Worm (Caenorhabditis elegans) whole organism, L3 larva: Measurements from ENCODE around the gene cpi-1.

Source experiments
- R02D3.7 ChIP-seq: fragments of 150-350 bp; optimal IDR thresholded peaks from 2 replicates; lab custom pipeline; 2014; ENCODE audit warnings: missing biosample characterization, missing genetic modification characterization
- ZK546.5 ChIP-seq: sonication (generic microtip); optimal IDR thresholded peaks from 2 replicates; lab custom pipeline; 2017; ENCODE audit warnings: missing biosample characterization, missing genetic modification characterization
- aly-2 ChIP-seq: fragments of 150-350 bp; optimal IDR thresholded peaks from 2 replicates; lab custom pipeline; 2014; ENCODE audit warnings: missing biosample characterization, missing genetic modification characterization
- ama-1 ChIP-seq: fragments of 150-350 bp; optimal IDR thresholded peaks from 2 replicates; lab custom pipeline; 2018
- ceh-16 ChIP-seq: sonication (generic microtip); optimal IDR thresholded peaks from 2 replicates; lab custom pipeline; 2017; ENCODE audit warnings: missing biosample characterization, missing genetic modification characterization
- ceh-28 ChIP-seq: fragments of 150-350 bp; optimal IDR thresholded peaks from 2 replicates; lab custom pipeline; 2014; ENCODE audit warnings: missing biosample characterization, missing genetic modification reagents, missing genetic modification characterization
- ceh-82 ChIP-seq: fragments of 150-350 bp; optimal IDR thresholded peaks from 2 replicates; lab custom pipeline; 2014; ENCODE audit warnings: missing biosample characterization, missing genetic modification characterization
- ceh-9 ChIP-seq: sonication (generic microtip); optimal IDR thresholded peaks from 2 replicates; lab custom pipeline; 2018; ENCODE audit warnings: missing biosample characterization, missing genetic modification characterization
- daf-12 ChIP-seq: fragments of 150-350 bp; optimal IDR thresholded peaks from 2 replicates; lab custom pipeline; 2014; ENCODE audit warnings: missing biosample characterization, missing genetic modification reagents, missing genetic modification characterization
- egl-27 ChIP-seq: sonication (generic microtip); optimal IDR thresholded peaks from 4 replicates; lab custom pipeline; 2017; ENCODE audit warnings: missing biosample characterization, missing genetic modification reagents, missing genetic modification characterization
- egl-5 ChIP-seq: fragments of 150-350 bp; optimal IDR thresholded peaks from 2 replicates; lab custom pipeline; 2017; ENCODE audit warnings: missing biosample characterization, missing genetic modification reagents, missing genetic modification characterization, inconsistent platforms
- elt-1 ChIP-seq: fragments of 150-350 bp; optimal IDR thresholded peaks from 2 replicates; lab custom pipeline; 2014; ENCODE audit warnings: missing biosample characterization, missing genetic modification characterization
- elt-2 ChIP-seq: sonication (generic microtip); optimal IDR thresholded peaks from 2 replicates; lab custom pipeline; 2016; ENCODE audit warnings: missing genetic modification reagents, mild to moderate bottlenecking, missing genetic modification characterization, missing compliant biosample characterization
- elt-3 ChIP-seq, 3 experiments: fragments of 150-350 bp in 1 of 3; sonication (generic microtip) in 2 of 3; optimal IDR thresholded peaks; 2 replicates in 2 of 3; 4 replicates in 1 of 3; lab custom pipeline; 2014 to 2017; ENCODE audit warnings: missing biosample characterization in 3 of 3, missing genetic modification characterization in 3 of 3
- eor-1 ChIP-seq, 2 experiments: fragments of 150-350 bp; optimal IDR thresholded peaks; 2 replicates each; lab custom pipeline; 2014 to 2018; ENCODE audit warnings: missing biosample characterization in 2 of 2, missing genetic modification characterization in 2 of 2
- fkh-10 ChIP-seq: sonication (generic microtip); optimal IDR thresholded peaks from 2 replicates; lab custom pipeline; 2017; ENCODE audit warnings: missing biosample characterization, missing genetic modification reagents, missing genetic modification characterization
- fkh-2 ChIP-seq: fragments of 150-350 bp; optimal IDR thresholded peaks from 2 replicates; lab custom pipeline; 2014; ENCODE audit warnings: missing biosample characterization, missing genetic modification reagents, missing genetic modification characterization
- fos-1 ChIP-seq: fragments of 150-350 bp; optimal IDR thresholded peaks from 2 replicates; lab custom pipeline; 2014; ENCODE audit warnings: missing biosample characterization, missing genetic modification characterization
- hmg-11 ChIP-seq: sonication (generic microtip); optimal IDR thresholded peaks from 2 replicates; lab custom pipeline; 2016; ENCODE audit warnings: missing genetic modification characterization, missing compliant biosample characterization
- jun-1 ChIP-seq: fragments of 150-350 bp; optimal IDR thresholded peaks from 2 replicates; lab custom pipeline; 2014; ENCODE audit warnings: missing biosample characterization, missing genetic modification reagents, missing genetic modification characterization
- lin-15B ChIP-seq: fragments of 150-350 bp; optimal IDR thresholded peaks from 2 replicates; lab custom pipeline; 2014; ENCODE audit warnings: missing biosample characterization, missing genetic modification characterization
- lin-39 ChIP-seq: fragments of 150-350 bp; optimal IDR thresholded peaks from 2 replicates; lab custom pipeline; 2018; ENCODE audit warnings: missing biosample characterization, missing genetic modification reagents, missing genetic modification characterization
- lsy-12 ChIP-seq: sonication (generic microtip); optimal IDR thresholded peaks from 2 replicates; lab custom pipeline; 2016; ENCODE audit warnings: mild to moderate bottlenecking, missing genetic modification characterization, missing compliant biosample characterization
- mdl-1 ChIP-seq: fragments of 150-350 bp; optimal IDR thresholded peaks from 2 replicates; lab custom pipeline; 2014; ENCODE audit warnings: missing biosample characterization, missing genetic modification characterization
- mml-1 ChIP-seq: fragments of 150-350 bp; sonication (generic microtip); optimal IDR thresholded peaks from 3 replicates; lab custom pipeline; 2014; ENCODE audit warnings: missing biosample characterization, missing genetic modification characterization
- nfya-1 ChIP-seq: sonication (generic microtip); optimal IDR thresholded peaks from 2 replicates; lab custom pipeline; 2017; ENCODE audit warnings: missing genetic modification characterization, mild to moderate bottlenecking, missing compliant biosample characterization, antibody characterized with exemption, moderate library complexity; ENCODE audit not compliant: insufficient read depth
- nhr-11 ChIP-seq: fragments of 150-350 bp; optimal IDR thresholded peaks from 2 replicates; lab custom pipeline; 2014; ENCODE audit warnings: missing biosample characterization, missing genetic modification characterization
- nhr-12 ChIP-seq: fragments of 150-350 bp; optimal IDR thresholded peaks from 2 replicates; lab custom pipeline; 2014; ENCODE audit warnings: missing biosample characterization, missing genetic modification characterization
- nhr-23 ChIP-seq: fragments of 150-350 bp; optimal IDR thresholded peaks from 2 replicates; lab custom pipeline; 2014; ENCODE audit warnings: missing biosample characterization, missing genetic modification reagents, missing genetic modification characterization
- nhr-237 ChIP-seq: fragments of 150-350 bp; optimal IDR thresholded peaks from 2 replicates; lab custom pipeline; 2014; ENCODE audit warnings: missing biosample characterization, missing genetic modification characterization
- nhr-25 ChIP-seq: sonication (generic microtip); optimal IDR thresholded peaks from 2 replicates; lab custom pipeline; 2017; ENCODE audit warnings: missing biosample characterization, missing genetic modification characterization
- nhr-28 ChIP-seq: fragments of 150-350 bp; optimal IDR thresholded peaks from 2 replicates; lab custom pipeline; 2014; ENCODE audit warnings: missing biosample characterization, missing genetic modification characterization
- nhr-43 ChIP-seq: sonication (generic microtip); optimal IDR thresholded peaks from 2 replicates; lab custom pipeline; 2016; ENCODE audit warnings: mild to moderate bottlenecking, missing genetic modification characterization, missing compliant biosample characterization; ENCODE audit not compliant: poor library complexity, severe bottlenecking
- nhr-67 ChIP-seq: fragments of 150-350 bp; optimal IDR thresholded peaks from 2 replicates; lab custom pipeline; 2014; ENCODE audit warnings: missing biosample characterization, missing genetic modification characterization
- nhr-76 ChIP-seq: fragments of 150-350 bp; sonication (generic microtip); optimal IDR thresholded peaks from 5 replicates; lab custom pipeline; 2014; ENCODE audit warnings: missing biosample characterization, missing genetic modification characterization
- nhr-77 ChIP-seq: fragments of 150-350 bp; optimal IDR thresholded peaks from 2 replicates; lab custom pipeline; 2014; ENCODE audit warnings: missing biosample characterization, missing genetic modification characterization
- pha-4 ChIP-seq: fragments of 150-350 bp; optimal IDR thresholded peaks from 2 replicates; lab custom pipeline; 2014; ENCODE audit warnings: missing biosample characterization, missing genetic modification reagents, missing genetic modification characterization
- pqm-1 ChIP-seq: fragments of 150-350 bp; optimal IDR thresholded peaks from 2 replicates; lab custom pipeline; 2017; ENCODE audit warnings: missing biosample characterization, missing genetic modification characterization, inconsistent platforms
- sea-2 ChIP-seq: fragments of 150-350 bp; sonication (generic microtip); optimal IDR thresholded peaks from 4 replicates; lab custom pipeline; 2014; ENCODE audit warnings: missing biosample characterization, missing genetic modification reagents, missing genetic modification characterization
- skn-1 ChIP-seq: fragments of 150-350 bp; optimal IDR thresholded peaks from 2 replicates; lab custom pipeline; 2014; ENCODE audit warnings: missing biosample characterization, missing genetic modification characterization
- snpc-4 ChIP-seq: fragments of 150-350 bp; optimal IDR thresholded peaks from 2 replicates; lab custom pipeline; 2014; ENCODE audit warnings: missing biosample characterization, missing genetic modification characterization
- tbx-2 ChIP-seq: sonication (generic microtip); optimal IDR thresholded peaks from 2 replicates; lab custom pipeline; 2016; ENCODE audit warnings: mild to moderate bottlenecking, missing genetic modification characterization, missing compliant biosample characterization
- unc-39 ChIP-seq: sonication (generic microtip); optimal IDR thresholded peaks from 4 replicates; lab custom pipeline; 2017; ENCODE audit warnings: missing biosample characterization, missing genetic modification characterization
- unc-62 ChIP-seq: fragments of 150-350 bp; sonication (generic microtip); optimal IDR thresholded peaks from 4 replicates; lab custom pipeline; 2014; ENCODE audit warnings: missing biosample characterization, missing genetic modification reagents, missing genetic modification characterization
- zag-1 ChIP-seq: fragments of 150-350 bp; optimal IDR thresholded peaks from 2 replicates; lab custom pipeline; 2014; ENCODE audit warnings: missing biosample characterization, missing genetic modification characterization
- ztf-11 ChIP-seq: fragments of 150-350 bp; optimal IDR thresholded peaks from 2 replicates; lab custom pipeline; 2014; ENCODE audit warnings: missing biosample characterization, missing genetic modification characterization
- ztf-4 ChIP-seq: fragments of 150-350 bp; optimal IDR thresholded peaks from 2 replicates; lab custom pipeline; 2014; ENCODE audit warnings: missing biosample characterization, missing genetic modification characterization

The cpi-1 gene

ce11 chrIV:6097040-6097928 is 3.8 kb upstream of the cpi-1 start:
- TF ChIP-seq nhr-77 (tag; lab: Kevin White, UChicago) (no peak), snpc-4 (tag; lab: Kevin White, UChicago) (peak; percentile 79), fkh-2 (tag; lab: Kevin White, UChicago) (no peak), mml-1 (tag; lab: Kevin White, UChicago) (no peak), egl-27 (tag; lab: Kevin White, UChicago) (peak; percentile 68), lin-15B (peak; percentile 39), ztf-4 (tag; lab: Kevin White, UChicago) (peak; percentile 56), ceh-28 (peak; percentile 40), ztf-11 (tag; lab: Kevin White, UChicago) (no peak), nfya-1 (tag; lab: Kevin White, UChicago) (peak; percentile 82), jun-1 (peak; percentile 69), ZK546.5 (tag; lab: Kevin White, UChicago) (no peak), unc-62 (GFP tag; lab: Kevin White, UChicago) (peak; percentile 73), tbx-2 (tag; lab: Kevin White, UChicago) (peak; percentile 68), ceh-9 (no peak), unc-39 (tag; lab: Kevin White, UChicago) (no peak), pha-4 (tag; lab: Kevin White, UChicago) (peak; percentile 61), hmg-11 (tag; lab: Kevin White, UChicago) (peak; percentile 96), ama-1 (lab: Kevin White, UChicago) (no peak), sea-2 (no peak), elt-1 (tag; lab: Kevin White, UChicago) (no peak), nhr-12 (tag; lab: Kevin White, UChicago) (no peak), lin-39 (tag; lab: Kevin White, UChicago) (peak; percentile 41), eor-1 (tag; optimal IDR thresholded peaks at IDR 0.05; lab: Kevin White, UChicago) (no peak), nhr-25 (peak; percentile 98), nhr-23 (tag; lab: Kevin White, UChicago) (peak; percentile 86), ceh-82 (tag; lab: Kevin White, UChicago) (no peak), nhr-76 (tag; lab: Kevin White, UChicago) (no peak), fos-1 (tag; lab: Kevin White, UChicago) (no peak), nhr-28 (tag; lab: Kevin White, UChicago) (no peak), mdl-1 (tag; lab: Kevin White, UChicago) (peak; percentile 30), elt-3 (tag; optimal IDR thresholded peaks at IDR 0.05; lab: Kevin White, UChicago) (peak in 1 of 3 experiments; percentile 13), nhr-237 (tag; lab: Kevin White, UChicago) (no peak), zag-1 (tag; lab: Kevin White, UChicago) (no peak), nhr-67 (tag; lab: Kevin White, UChicago) (no peak), daf-12 (no peak), ceh-16 (no peak), skn-1 (tag; lab: Kevin White, UChicago) (no peak), aly-2 (tag; lab: Kevin White, UChicago) (no peak), elt-2 (tag; lab: Kevin White, UChicago) (peak; percentile 65), egl-5 (tag; lab: Kevin White, UChicago) (no peak), pqm-1 (peak; percentile 46), R02D3.7 (peak; percentile 54), fkh-10 (no peak), nhr-43 (tag; lab: Kevin White, UChicago) (peak; percentile 86), nhr-11 (tag; lab: Kevin White, UChicago) (no peak), lsy-12 (tag; lab: Kevin White, UChicago) (peak; percentile 44)
- TF ChIP-seq, all 47 proteins: peak for 21
